Fruit fly (Drosophila melanogaster) whole organism, embryonic: ENCODE results near the gene TwdlK.

Source experiments
- B-H1 ChIP-seq: fragments of 200-800 bp; sonication (Bioruptor generic); IDR thresholded peaks from 3 replicates; pipeline ENCODE4 v1.3.6; 2022; ENCODE audit warnings: missing biosample characterization, missing genetic modification characterization
- Bdp1 ChIP-seq: fragments of 200-800 bp; sonication (Bioruptor generic); optimal IDR thresholded peaks from 3 replicates; lab custom pipeline; 2016; ENCODE audit warnings: missing biosample characterization, missing genetic modification characterization
- CG11398 ChIP-seq: fragments of 200-800 bp; sonication (Bioruptor generic); optimal IDR thresholded peaks from 2 replicates; lab custom pipeline; 2016; ENCODE audit warnings: missing biosample characterization, missing genetic modification characterization
- CG11723 ChIP-seq: fragments of 200-800 bp; sonication (Bioruptor generic); optimal IDR thresholded peaks from 2 replicates; lab custom pipeline; 2017; ENCODE audit warnings: missing biosample characterization, mild to moderate bottlenecking, missing genetic modification characterization
- CG13775 ChIP-seq: fragments of 200-800 bp; sonication (Bioruptor generic); optimal IDR thresholded peaks from 3 replicates; lab custom pipeline; 2017; ENCODE audit warnings: missing biosample characterization, mild to moderate bottlenecking, missing genetic modification characterization
- CG14014 ChIP-seq: fragments of 200-800 bp; sonication (Bioruptor generic); IDR thresholded peaks from 2 replicates; pipeline ENCODE4 v1.3.6; 2022; ENCODE audit warnings: missing biosample characterization, missing genetic modification characterization
- CG15514 ChIP-seq: fragments of 200-800 bp; sonication (Bioruptor generic); optimal IDR thresholded peaks from 3 replicates; lab custom pipeline; 2017; ENCODE audit warnings: missing biosample characterization, missing genetic modification characterization, mild to moderate bottlenecking, moderate library complexity, missing genetic modification reagents
- CG16863 ChIP-seq: fragments of 200-800 bp; sonication (Bioruptor generic); optimal IDR thresholded peaks from 3 replicates; lab custom pipeline; 2016; ENCODE audit warnings: missing biosample characterization, missing genetic modification characterization
- CG18011 ChIP-seq: fragments of 200-800 bp; sonication (Bioruptor generic); optimal IDR thresholded peaks from 2 replicates; lab custom pipeline; 2017; ENCODE audit warnings: missing biosample characterization, missing genetic modification characterization, mild to moderate bottlenecking, moderate library complexity, missing genotype
- CG18599 ChIP-seq: fragments of 200-800 bp; sonication (Bioruptor generic); optimal IDR thresholded peaks from 3 replicates; lab custom pipeline; 2017; ENCODE audit warnings: missing biosample characterization, missing genetic modification characterization, mild to moderate bottlenecking, moderate library complexity, missing genetic modification reagents
- CG2202 ChIP-seq: fragments of 200-800 bp; sonication (Bioruptor generic); optimal IDR thresholded peaks from 2 replicates; lab custom pipeline; 2018; ENCODE audit warnings: missing biosample characterization, mild to moderate bottlenecking, missing genetic modification characterization
- CG2712 ChIP-seq: fragments of 200-800 bp; optimal IDR thresholded peaks from 3 replicates; lab custom pipeline; 2019; ENCODE audit warnings: missing biosample characterization, mild to moderate bottlenecking, missing genetic modification characterization, moderate library complexity
- CG31365 ChIP-seq: fragments of 200-800 bp; sonication (Bioruptor generic); optimal IDR thresholded peaks from 2 replicates; lab custom pipeline; 2018; ENCODE audit warnings: missing biosample characterization, mild to moderate bottlenecking, missing genetic modification characterization
- CG31441 ChIP-seq: fragments of 200-800 bp; sonication (Bioruptor generic); IDR thresholded peaks from 2 replicates; pipeline ENCODE4 v1.3.6; 2022; ENCODE audit warnings: missing biosample characterization, missing genetic modification characterization
- CG33557 ChIP-seq: fragments of 200-800 bp; sonication (Bioruptor generic); optimal IDR thresholded peaks from 2 replicates; lab custom pipeline; 2019; ENCODE audit warnings: missing biosample characterization, mild to moderate bottlenecking, missing genetic modification characterization, moderate library complexity
- CG7271 ChIP-seq: fragments of 200-800 bp; sonication (Bioruptor generic); optimal IDR thresholded peaks from 2 replicates; lab custom pipeline; 2018; ENCODE audit warnings: missing biosample characterization, mild to moderate bottlenecking, missing genetic modification characterization, moderate library complexity
- CG7357 ChIP-seq: fragments of 200-800 bp; sonication (Bioruptor generic); IDR thresholded peaks from 3 replicates; pipeline ENCODE4 v1.3.6; 2022; ENCODE audit warnings: missing biosample characterization, missing genetic modification characterization
- CG7372 ChIP-seq: fragments of 200-800 bp; sonication (Bioruptor generic); IDR thresholded peaks from 2 replicates; pipeline ENCODE4 v1.3.6; 2022; ENCODE audit warnings: missing biosample characterization, missing genetic modification characterization
- CG7786 ChIP-seq: fragments of 200-800 bp; sonication (Bioruptor generic); optimal IDR thresholded peaks from 2 replicates; lab custom pipeline; 2016; ENCODE audit warnings: missing biosample characterization, missing genetic modification characterization
- CG8765 ChIP-seq: fragments of 200-800 bp; sonication (Bioruptor generic); IDR thresholded peaks from 2 replicates; pipeline ENCODE4 v1.3.6; 2022; ENCODE audit warnings: missing biosample characterization, missing genetic modification characterization
- CrebB ChIP-seq: fragments of 200-800 bp; sonication (Bioruptor generic); optimal IDR thresholded peaks from 3 replicates; lab custom pipeline; 2018; ENCODE audit warnings: missing biosample characterization, mild to moderate bottlenecking, missing genetic modification characterization
- Dbx ChIP-seq: fragments of 200-800 bp; sonication (Bioruptor generic); IDR thresholded peaks from 3 replicates; pipeline ENCODE4 v1.3.6; 2022; ENCODE audit warnings: missing biosample characterization, missing genetic modification characterization
- Doc3 ChIP-seq: fragments of 200-800 bp; sonication (Bioruptor generic); IDR thresholded peaks from 3 replicates; pipeline ENCODE4 v1.3.6; 2022; ENCODE audit warnings: missing biosample characterization, missing genetic modification characterization; ENCODE audit not compliant: partially characterized antibody
- H2.0 ChIP-seq: fragments of 200-800 bp; sonication (Bioruptor generic); IDR thresholded peaks from 2 replicates; pipeline ENCODE4 v1.3.6; 2022; ENCODE audit warnings: missing biosample characterization, missing genetic modification characterization
- HHEX ChIP-seq: fragments of 200-800 bp; sonication (Bioruptor generic); optimal IDR thresholded peaks from 3 replicates; lab custom pipeline; 2017; ENCODE audit warnings: missing biosample characterization, mild to moderate bottlenecking, missing genetic modification characterization, missing genetic modification reagents
- Hey ChIP-seq: fragments of 200-800 bp; sonication (Bioruptor generic); optimal IDR thresholded peaks from 3 replicates; lab custom pipeline; 2018; ENCODE audit warnings: missing biosample characterization, mild to moderate bottlenecking, missing genetic modification characterization
- MBD-R2 ChIP-seq: fragments of 200-800 bp; sonication (Bioruptor generic); IDR thresholded peaks from 2 replicates; pipeline ENCODE4 v1.3.6; 2022; ENCODE audit warnings: missing biosample characterization, missing genetic modification characterization
- Meics ChIP-seq: fragments of 200-800 bp; sonication (Bioruptor generic); optimal IDR thresholded peaks from 2 replicates; lab custom pipeline; 2017; ENCODE audit warnings: missing biosample characterization, mild to moderate bottlenecking, missing genetic modification characterization
- NK7.1 ChIP-seq: fragments of 200-800 bp; sonication (Bioruptor generic); optimal IDR thresholded peaks from 3 replicates; lab custom pipeline; 2016; ENCODE audit warnings: missing biosample characterization, missing genetic modification characterization
- Oaz ChIP-seq: fragments of 200-800 bp; sonication (Bioruptor generic); IDR thresholded peaks from 2 replicates; pipeline ENCODE4 v1.3.6; 2022; ENCODE audit warnings: missing biosample characterization, missing genetic modification characterization
- Oli ChIP-seq: fragments of 200-800 bp; sonication (Bioruptor generic); optimal IDR thresholded peaks from 2 replicates; lab custom pipeline; 2018; ENCODE audit warnings: missing biosample characterization, mild to moderate bottlenecking, missing genetic modification characterization, moderate library complexity
- Ptx1 ChIP-seq: fragments of 200-800 bp; sonication (Bioruptor generic); IDR thresholded peaks from 2 replicates; pipeline ENCODE4 v1.3.6; 2022; ENCODE audit warnings: missing biosample characterization, missing genetic modification characterization
- Taf1 ChIP-seq: fragments of 200-800 bp; sonication (Bioruptor generic); IDR thresholded peaks from 2 replicates; pipeline ENCODE4 v1.3.6; 2022; ENCODE audit warnings: missing biosample characterization, missing genetic modification characterization
- Xbp1 ChIP-seq: fragments of 200-800 bp; sonication (Bioruptor generic); optimal IDR thresholded peaks from 3 replicates; lab custom pipeline; 2016; ENCODE audit warnings: missing biosample characterization, mild to moderate bottlenecking, missing genetic modification characterization
- Xrp1 ChIP-seq: fragments of 200-800 bp; sonication (Bioruptor generic); IDR thresholded peaks from 2 replicates; pipeline ENCODE4 v1.3.6; 2022; ENCODE audit warnings: missing biosample characterization, missing genetic modification characterization
- en ChIP-seq: fragments of 200-800 bp; sonication (Bioruptor generic); optimal IDR thresholded peaks from 2 replicates; lab custom pipeline; 2016; ENCODE audit warnings: missing biosample characterization, missing genetic modification characterization
- fd102C ChIP-seq: fragments of 200-800 bp; sonication (Bioruptor generic); optimal IDR thresholded peaks from 2 replicates; lab custom pipeline; 2018; ENCODE audit warnings: missing biosample characterization, mild to moderate bottlenecking, missing genetic modification characterization, moderate library complexity
- fru ChIP-seq: fragments of >200 bp; optimal IDR thresholded peaks from 2 replicates; lab custom pipeline; 2017
- grau ChIP-seq: fragments of 200-800 bp; optimal IDR thresholded peaks from 3 replicates; lab custom pipeline; 2019; ENCODE audit warnings: missing biosample characterization, mild to moderate bottlenecking, missing genetic modification characterization, moderate library complexity
- grn ChIP-seq: fragments of 200-800 bp; sonication (Bioruptor generic); optimal IDR thresholded peaks from 3 replicates; lab custom pipeline; 2017; ENCODE audit warnings: missing biosample characterization, missing genetic modification characterization
- ham ChIP-seq: fragments of 200-800 bp; sonication (Bioruptor generic); IDR thresholded peaks from 2 replicates; pipeline ENCODE4 v1.3.6; 2022; ENCODE audit warnings: missing biosample characterization, missing genetic modification characterization
- hbn ChIP-seq: fragments of 200-800 bp; sonication (Bioruptor generic); IDR thresholded peaks from 2 replicates; pipeline ENCODE4 v1.3.6; 2022; ENCODE audit warnings: missing biosample characterization, missing genetic modification characterization; ENCODE audit not compliant: partially characterized antibody
- inv ChIP-seq: fragments of 200-800 bp; sonication (Bioruptor generic); IDR thresholded peaks from 2 replicates; pipeline ENCODE4 v1.3.6; 2022; ENCODE audit warnings: missing biosample characterization, missing genetic modification characterization; ENCODE audit not compliant: partially characterized antibody
- jumu ChIP-seq: fragments of 200-800 bp; sonication (Bioruptor generic); optimal IDR thresholded peaks from 3 replicates; lab custom pipeline; 2016; ENCODE audit warnings: missing biosample characterization, missing genetic modification characterization
- lab ChIP-seq: fragments of 200-800 bp; sonication (Bioruptor generic); optimal IDR thresholded peaks from 3 replicates; lab custom pipeline; 2017; ENCODE audit warnings: missing biosample characterization, missing genetic modification characterization, mild to moderate bottlenecking, moderate library complexity, missing genetic modification reagents
- onecut ChIP-seq: fragments of 200-800 bp; sonication (Bioruptor generic); IDR thresholded peaks from 2 replicates; pipeline ENCODE4 v1.3.6; 2022; ENCODE audit warnings: missing biosample characterization, missing genetic modification characterization
- run ChIP-seq: fragments of 200-800 bp; sonication (Bioruptor generic); optimal IDR thresholded peaks from 3 replicates; lab custom pipeline; 2018; ENCODE audit warnings: missing biosample characterization, mild to moderate bottlenecking, missing genetic modification characterization
- sens ChIP-seq: fragments of 200-800 bp; sonication (Bioruptor generic); peaks from one replicate; lab custom pipeline; 2016; ENCODE audit warnings: missing biosample characterization, missing genetic modification characterization
- slou ChIP-seq: fragments of 200-800 bp; sonication (Bioruptor generic); optimal IDR thresholded peaks from 3 replicates; lab custom pipeline; 2016; ENCODE audit warnings: missing biosample characterization, missing genetic modification characterization
- sug ChIP-seq: fragments of 200-800 bp; optimal IDR thresholded peaks from 2 replicates; lab custom pipeline; 2019; ENCODE audit warnings: missing biosample characterization, mild to moderate bottlenecking, missing genetic modification characterization, moderate library complexity
- ttk ChIP-seq: fragments of 200-800 bp; sonication (Bioruptor generic); IDR thresholded peaks from 2 replicates; pipeline ENCODE4 v2.1.2; 2022; ENCODE audit warnings: missing biosample characterization, missing genetic modification characterization
- yki ChIP-seq: fragments of >200 bp; optimal IDR thresholded peaks from 3 replicates; lab custom pipeline; 2018

The TwdlK gene

dm6 chr3R:26654594-26654993, 26.1 kb upstream of the TwdlK start (continued):
- TF ChIP-seq yki (lab: Kevin White, UChicago) (no peak), CG11398 (GFP tag; lab: Kevin White, UChicago) (no peak), grau (tag; lab: Kevin White, UChicago) (no peak), Dbx (0 out of 3 replicates have a peak, but pooled peaks have one; percentile 28), hbn (GFP tag; lab: Robert Waterston, UW) (no peak), grn (GFP tag; lab: Kevin White, UChicago) (no peak), CG2712 (no peak), CG2202 (tag; lab: Kevin White, UChicago) (no peak), CG18011 (GFP tag; lab: Kevin White, UChicago) (no peak), NK7.1 (GFP tag; lab: Kevin White, UChicago) (no peak), sens (GFP tag; lab: Kevin White, UChicago) (peak; percentile 88), CG33557 (GFP tag; lab: Kevin White, UChicago) (no peak), CG13775 (no peak), MBD-R2 (GFP tag; lab: Robert Waterston, UW) (no peak), Hey (no peak), CG15514 (GFP tag; lab: Kevin White, UChicago) (peak; percentile 47), CG31441 (GFP tag; lab: Robert Waterston, UW) (peak; percentile 40; the same call in 1 of the 2 replicates), CG7372 (no peak), CG16863 (no peak), CG11723 (GFP tag; lab: Kevin White, UChicago) (no peak), Xbp1 (GFP tag; lab: Kevin White, UChicago) (peak; percentile 53), ham (GFP tag; lab: Robert Waterston, UW) (no peak), Oaz (GFP tag; lab: Robert Waterston, UW) (no peak), CG18599 (GFP tag; lab: Kevin White, UChicago) (peak; percentile 69), CG31365 (tag; lab: Kevin White, UChicago) (no peak), run (tag; lab: Kevin White, UChicago) (peak; percentile 27), jumu (GFP tag; lab: Kevin White, UChicago) (peak; percentile 35), Bdp1 (no peak), CG8765 (no peak), sug (tag; lab: Kevin White, UChicago) (no peak), HHEX (peak; percentile 58), CG14014 (peak; percentile 65), CG7357 (GFP tag; lab: Robert Waterston, UW) (0 out of 3 replicates have a peak, but pooled peaks have one; percentile 31), lab (GFP tag; lab: Kevin White, UChicago) (peak; percentile 74), CG7271 (no peak), fd102C (GFP tag; lab: Kevin White, UChicago) (no peak), onecut (GFP tag; lab: Robert Waterston, UW) (0 out of 2 replicates have a peak, but pooled peaks have one; percentile 14), B-H1 (GFP tag; lab: Robert Waterston, UW) (peak; percentile 52; the same call in 2 of the 3 replicates), Oli (tag; lab: Kevin White, UChicago) (peak; percentile 63), CG7786 (GFP tag; lab: Kevin White, UChicago) (peak; percentile 29), slou (GFP tag; lab: Kevin White, UChicago) (no peak), CrebB (tag; lab: Kevin White, UChicago) (no peak), en (GFP tag; lab: Kevin White, UChicago) (peak; percentile 7), inv (GFP tag; lab: Robert Waterston, UW) (no peak), Meics (peak; percentile 65), Taf1 (no peak), fru (lab: Kevin White, UChicago) (no peak), ttk (GFP tag; lab: Robert Waterston, UW) (peak; percentile 72), H2.0 (peak; percentile 33; the same call in 1 of the 2 replicates), Ptx1 (GFP tag; lab: Robert Waterston, UW) (peak; percentile 71), Xrp1 (no peak; the same call in 1 of the 2 replicates), Doc3 (no peak)
